Worm (Caenorhabditis elegans): ENCODE data around the gene C07G1.6.
A peak's percentile ranks its signal among the peaks of the same experiment; 100 is the strongest.

C07G1.6 gene

DNA sequence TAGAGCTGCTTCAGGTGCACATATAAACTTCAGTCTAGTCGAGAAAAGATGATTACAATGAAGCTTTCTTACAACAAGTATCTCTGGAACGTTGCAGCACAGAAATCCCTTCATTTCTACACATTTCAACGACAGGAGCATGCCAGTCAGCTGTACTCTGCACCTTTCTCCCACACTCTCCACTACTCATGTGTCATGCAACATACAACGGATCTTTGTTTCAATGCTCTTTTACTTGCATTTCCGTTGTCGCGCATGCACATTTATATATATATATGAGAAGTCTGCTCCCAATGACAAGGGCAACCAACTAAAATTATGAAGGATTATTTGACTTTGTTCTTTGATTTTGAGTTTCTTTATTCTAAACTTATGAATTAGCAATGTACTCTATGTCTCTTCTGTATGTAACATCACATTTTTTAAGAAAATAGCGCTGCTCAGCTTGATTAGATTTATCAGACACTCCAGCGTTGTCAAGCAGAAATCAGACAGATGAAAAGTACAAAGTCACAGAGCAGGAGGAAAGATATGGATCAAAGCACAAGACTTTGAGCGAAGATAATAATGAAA, 25.0 kb upstream of the C07G1.6 start:
- no peak for TF ChIP-seq T26A5.8 (tag; optimal IDR thresholded peaks at IDR 0.05)
- TF ChIP-seq let-607 (tag; optimal IDR thresholded peaks at IDR 0.05), result no peak
- no peak for TF ChIP-seq attf-3 (GFP tag; conservative IDR thresholded peaks at IDR 0.05)
- TF ChIP-seq F39B2.1 (GFP tag; IDR thresholded peaks at IDR 0.05), result no peak
- no peak for TF ChIP-seq hmg-1.2 (GFP tag; IDR thresholded peaks at IDR 0.05)
- no peak for TF ChIP-seq bed-1 (GFP tag; IDR thresholded peaks at IDR 0.05)
- no peak for TF ChIP-seq F57C9.4 (tag; optimal IDR thresholded peaks at IDR 0.05)
- no peak for TF ChIP-seq D2030.7 (GFP tag; IDR thresholded peaks at IDR 0.05)
- no peak for TF ChIP-seq B0261.1 (tag; optimal IDR thresholded peaks at IDR 0.05)
- TF ChIP-seq aptf-2 (GFP tag; conservative IDR thresholded peaks at IDR 0.05), result no peak
- no peak for TF ChIP-seq fkh-3 (tag; optimal IDR thresholded peaks at IDR 0.05)
- TF ChIP-seq snpc-1.3 (tag; optimal IDR thresholded peaks at IDR 0.05; ENCODE audit: insufficient read depth), result no peak
- TF ChIP-seq B0336.3 (GFP tag; IDR thresholded peaks at IDR 0.05), result no peak
- no peak for TF ChIP-seq C17E4.6 (GFP tag; IDR thresholded peaks at IDR 0.05)
- TF ChIP-seq nfya-1 (tag; optimal IDR thresholded peaks at IDR 0.05; ENCODE audit: borderline replicate concordance, insufficient read depth), result no peak
- no peak for TF ChIP-seq ceh-40 (GFP tag; IDR thresholded peaks at IDR 0.05)
- TF ChIP-seq lin-26 (GFP tag; IDR thresholded peaks at IDR 0.05), result no peak
- no peak for TF ChIP-seq zfh-2 (GFP tag; conservative IDR thresholded peaks at IDR 0.05)
- TF ChIP-seq snpc-4 (GFP tag; optimal IDR thresholded peaks at IDR 0.05), result no peak
- TF ChIP-seq snpc-4 (tag; optimal IDR thresholded peaks at IDR 0.05), result no peak
- TF ChIP-seq nhr-80 (tag; optimal IDR thresholded peaks at IDR 0.05), result no peak

DNA sequence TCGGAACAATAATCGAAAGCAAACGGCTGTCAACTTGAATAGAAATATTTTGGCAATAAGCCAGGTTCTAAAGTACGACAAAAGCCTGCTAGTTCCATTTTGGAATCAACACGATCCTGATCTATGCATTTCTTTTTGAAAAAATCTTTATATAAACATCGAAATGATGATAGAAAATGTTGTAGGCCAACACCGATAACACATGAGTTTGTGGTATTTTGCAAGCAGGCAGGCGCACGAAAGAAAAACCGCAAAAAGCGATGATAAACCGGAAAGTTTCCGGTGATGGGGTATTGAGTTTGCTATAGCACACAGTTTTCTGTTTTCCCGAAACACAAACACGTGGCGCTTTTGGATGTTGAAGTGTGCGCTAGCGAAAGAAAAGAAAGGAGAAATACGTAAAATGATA, 23.9 kb upstream of the C07G1.6 start:
- no peak for TF ChIP-seq cebp-1 (GFP tag; IDR thresholded peaks at IDR 0.05)
- TF ChIP-seq cebp-1 (tag; optimal IDR thresholded peaks at IDR 0.05), result peak; percentile 12
- 0 out of 2 replicates have a peak, but pooled peaks have one; percentile 15 for TF ChIP-seq lin-26 (GFP tag; IDR thresholded peaks at IDR 0.05)
- no peak for TF ChIP-seq cebp-2 (GFP tag; IDR thresholded peaks at IDR 0.05)
- TF ChIP-seq nhr-80 (tag; optimal IDR thresholded peaks at IDR 0.05), result peak; percentile 43
- no peak for TF ChIP-seq somi-1 (GFP tag; optimal IDR thresholded peaks at IDR 0.05)

DNA sequence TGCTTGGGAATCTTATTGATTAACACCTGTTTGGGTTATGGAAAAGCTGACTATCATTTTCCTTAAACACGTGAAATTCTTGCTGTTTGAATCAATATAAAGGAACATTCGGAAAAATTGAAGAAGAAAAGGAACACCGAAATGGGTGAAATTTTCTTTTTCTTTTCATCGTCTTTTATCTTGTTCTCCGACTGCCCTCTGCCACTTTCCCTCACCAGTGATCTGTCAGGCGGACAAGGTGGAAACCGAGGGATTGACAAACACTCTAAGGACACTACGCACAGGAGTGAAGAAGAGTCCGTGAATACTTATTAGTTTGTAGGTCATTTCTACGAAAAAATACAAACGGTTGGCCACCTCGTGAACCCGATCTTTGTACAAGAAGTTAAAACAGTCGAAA, 23.1 kb upstream of the C07G1.6 start:
- TF ChIP-seq attf-3 (GFP tag; conservative IDR thresholded peaks at IDR 0.05) (0 out of 2 replicates have a peak, but pooled peaks have one; percentile 34), ets-4 (GFP tag; optimal IDR thresholded peaks at IDR 0.05) (no peak), C06A6.2 (GFP tag; conservative IDR thresholded peaks at IDR 0.05) (no peak), Y56A3A.18 (GFP tag; IDR thresholded peaks at IDR 0.05) (no peak), dpl-1 (GFP tag; optimal IDR thresholded peaks at IDR 0.05) (no peak), lag-1 (GFP tag; IDR thresholded peaks at IDR 0.05) (no peak)

DNA sequence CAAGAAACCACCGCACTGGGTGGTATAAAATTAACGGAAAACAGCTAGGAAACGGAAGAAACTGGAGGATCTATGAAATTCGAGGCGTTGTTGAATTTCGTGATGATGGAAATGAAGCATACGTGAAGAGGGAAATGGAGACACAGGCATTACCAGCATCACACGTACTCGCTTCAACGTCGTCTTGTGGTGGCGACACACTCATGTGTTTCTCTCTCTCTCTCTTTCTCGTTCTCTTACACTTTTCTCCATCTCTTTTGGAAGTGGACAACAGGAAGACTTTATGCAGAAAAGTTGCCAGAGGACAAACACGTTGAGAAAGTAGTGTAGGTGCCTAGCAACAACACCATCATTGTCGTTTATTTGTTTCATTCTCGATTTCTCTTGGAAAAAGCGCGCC, 22.2 kb upstream of the C07G1.6 start:
- TF ChIP-seq cebp-1 (GFP tag; IDR thresholded peaks at IDR 0.05) (no peak), cebp-1 (tag; optimal IDR thresholded peaks at IDR 0.05) (peak; percentile 27), akir-1 (GFP tag; optimal IDR thresholded peaks at IDR 0.05) (no peak), B0261.1 (tag; optimal IDR thresholded peaks at IDR 0.05) (no peak), hmg-1.2 (GFP tag; IDR thresholded peaks at IDR 0.05) (peak; percentile 17; the same call in 1 of the 2 replicates), snpc-1.3 (tag; optimal IDR thresholded peaks at IDR 0.05; ENCODE audit: insufficient read depth) (no peak), ceh-100 (GFP tag; IDR thresholded peaks at IDR 0.05) (no peak), rcor-1 (GFP tag; IDR thresholded peaks at IDR 0.05) (no peak), ZK185.1 (tag; optimal IDR thresholded peaks at IDR 0.05; ENCODE audit: poor library complexity, severe bottlenecking) (no peak), nhr-120 (GFP tag; IDR thresholded peaks at IDR 0.05) (no peak), egl-18 (GFP tag; IDR thresholded peaks at IDR 0.05) (no peak), ztf-25 (GFP tag; IDR thresholded peaks at IDR 0.05) (no peak), F49E8.2 (tag; optimal IDR thresholded peaks at IDR 0.05; ENCODE audit: insufficient read depth) (no peak), nhr-80 (tag; optimal IDR thresholded peaks at IDR 0.05) (peak; percentile 6), gei-17 (GFP tag; optimal IDR thresholded peaks at IDR 0.05) (no peak), ztf-26 (tag; optimal IDR thresholded peaks at IDR 0.05) (no peak), mes-4 (tag; optimal IDR thresholded peaks at IDR 0.05) (no peak), unc-130 (GFP tag; optimal IDR thresholded peaks at IDR 0.05) (no peak), ztf-28 (GFP tag; IDR thresholded peaks at IDR 0.05) (no peak), nfya-1 (tag; optimal IDR thresholded peaks at IDR 0.05; ENCODE audit: borderline replicate concordance, insufficient read depth) (no peak), athp-1 (tag; optimal IDR thresholded peaks at IDR 0.05) (no peak)
